Fruit fly (Drosophila melanogaster): ENCODE measurements around the gene Hmt-1.

The Hmt-1 gene

dm6 chr3R:15816276-15816675 is 41.0 kb downstream of the Hmt-1 start (continued):
- TF ChIP-seq ara (GFP tag; IDR thresholded peaks at IDR 0.05): peak; percentile 56
- no peak; the same call in 2 of the 3 replicates for TF ChIP-seq Mrtf (GFP tag; IDR thresholded peaks at IDR 0.05)
- TF ChIP-seq chif (GFP tag; optimal IDR thresholded peaks at IDR 0.05): peak; percentile 34 to 39
- TF ChIP-seq kni (GFP tag; optimal IDR thresholded peaks at IDR 0.05): no peak
- TF ChIP-seq kay (GFP tag; optimal IDR thresholded peaks at IDR 0.05): no peak
- no peak for TF ChIP-seq Hmr (GFP tag; optimal IDR thresholded peaks at IDR 0.05)
- TF ChIP-seq B-H1 (GFP tag; IDR thresholded peaks at IDR 0.05): peak; percentile 16; the same call in 1 of the 3 replicates
- no peak for TF ChIP-seq unc-4 (GFP tag; IDR thresholded peaks at IDR 0.05; ENCODE audit: partially characterized antibody)
- no peak for TF ChIP-seq CG3838 (GFP tag; optimal IDR thresholded peaks at IDR 0.05)
- TF ChIP-seq CG6854 (GFP tag; optimal IDR thresholded peaks at IDR 0.05): no peak
- peak; percentile 8 for TF ChIP-seq Hsf (GFP tag; optimal IDR thresholded peaks at IDR 0.05)
- TF ChIP-seq NFAT (GFP tag; IDR thresholded peaks at IDR 0.05): no peak
- TF ChIP-seq CG17361 (GFP tag; IDR thresholded peaks at IDR 0.05): no peak
- TF ChIP-seq Hr3 (GFP tag; optimal IDR thresholded peaks at IDR 0.05): no peak
- TF ChIP-seq p53 (GFP tag; optimal IDR thresholded peaks at IDR 0.05): no peak
- TF ChIP-seq Poxn (GFP tag; IDR thresholded peaks at IDR 0.05): no peak
- TF ChIP-seq CG10565 (GFP tag; optimal IDR thresholded peaks at IDR 0.05): no peak
- peak; percentile 65; the same call in 1 of the 3 replicates for TF ChIP-seq zfh1 (GFP tag; IDR thresholded peaks at IDR 0.05)
- no peak for TF ChIP-seq MTF-1 (GFP tag; optimal IDR thresholded peaks at IDR 0.05; ENCODE audit: borderline replicate concordance)
- no peak for TF ChIP-seq abd-A (tag; optimal IDR thresholded peaks at IDR 0.05)
- TF ChIP-seq CG18011 (GFP tag; optimal IDR thresholded peaks at IDR 0.05): no peak
- no peak for TF ChIP-seq shn (GFP tag; optimal IDR thresholded peaks at IDR 0.05)
- no peak for TF ChIP-seq nerfin-2 (GFP tag; IDR thresholded peaks at IDR 0.05; ENCODE audit: partially characterized antibody)
- TF ChIP-seq ranshi (GFP tag; IDR thresholded peaks at IDR 0.05): no peak
- TF ChIP-seq CG7745 (tag; optimal IDR thresholded peaks at IDR 0.05): no peak
- no peak for TF ChIP-seq CG12769 (tag; optimal IDR thresholded peaks at IDR 0.05)
- no peak for TF ChIP-seq corto (GFP tag; optimal IDR thresholded peaks at IDR 0.05)
- no peak for TF ChIP-seq Nf-YA (GFP tag; IDR thresholded peaks at IDR 0.05)
- no peak for TF ChIP-seq Sin3A (optimal IDR thresholded peaks at IDR 0.05)
- TF ChIP-seq CG14014 (GFP tag; IDR thresholded peaks at IDR 0.05): no peak
- no peak for TF ChIP-seq CG13775 (GFP tag; optimal IDR thresholded peaks at IDR 0.05)
- no peak for TF ChIP-seq Atf-2 (GFP tag; optimal IDR thresholded peaks at IDR 0.05)
- TF ChIP-seq stc (GFP tag; IDR thresholded peaks at IDR 0.05): no peak
- no peak for TF ChIP-seq danr (GFP tag; IDR thresholded peaks at IDR 0.05)
- TF ChIP-seq CG6272 (GFP tag; IDR thresholded peaks at IDR 0.05): no peak
- TF ChIP-seq fd96Cb (tag; optimal IDR thresholded peaks at IDR 0.05): peak; percentile 9
- TF ChIP-seq ab (GFP tag; optimal IDR thresholded peaks at IDR 0.05): no peak
- no peak for TF ChIP-seq CG12219 (GFP tag; optimal IDR thresholded peaks at IDR 0.05)
- TF ChIP-seq CG12659 (GFP tag; optimal IDR thresholded peaks at IDR 0.05): no peak
- no peak for TF ChIP-seq CG4282 (GFP tag; optimal IDR thresholded peaks at IDR 0.05)
- no peak for TF ChIP-seq CG2120 (GFP tag; optimal IDR thresholded peaks at IDR 0.05)
- no peak for TF ChIP-seq HmgD (GFP tag; optimal IDR thresholded peaks at IDR 0.05)
- no peak for TF ChIP-seq CG13624 (GFP tag; optimal IDR thresholded peaks at IDR 0.05)
- no peak for TF ChIP-seq Sry-δ (GFP tag; optimal IDR thresholded peaks at IDR 0.05)
- TF ChIP-seq CHES-1-like (GFP tag; optimal IDR thresholded peaks at IDR 0.05): no peak
- no peak for TF ChIP-seq CG6654 (GFP tag; optimal IDR thresholded peaks at IDR 0.05)
- no peak for TF ChIP-seq CkIIα-i1 (GFP tag; IDR thresholded peaks at IDR 0.05)
- no peak for TF ChIP-seq CG10209 (GFP tag; optimal IDR thresholded peaks at IDR 0.05)
- no peak for TF ChIP-seq Usf (GFP tag; optimal IDR thresholded peaks at IDR 0.05)
- no peak for TF ChIP-seq zfh2 (GFP tag; optimal IDR thresholded peaks at IDR 0.05)
- TF ChIP-seq ken (GFP tag; IDR thresholded peaks at IDR 0.05): peak; percentile 35; the same call in 1 of the 3 replicates
- no peak for TF ChIP-seq usp (GFP tag; optimal IDR thresholded peaks at IDR 0.05)
- TF ChIP-seq CG13287 (GFP tag; IDR thresholded peaks at IDR 0.05; ENCODE audit: partially characterized antibody): no peak
